Fruit fly (Drosophila melanogaster) Kc167 (cell line): Measurements from ENCODE around the gene CG10654.

Experiments used
- Myc ChIP-seq: fragments of >200 bp; optimal IDR thresholded peaks from 2 replicates; lab custom pipeline; 2017; ENCODE audit warnings: missing external identifiers
- Sin3A ChIP-seq: fragments of >200 bp; optimal IDR thresholded peaks from 2 replicates; lab custom pipeline; 2018; ENCODE audit warnings: missing external identifiers
- h ChIP-seq: fragments of >200 bp; optimal IDR thresholded peaks from 3 replicates; lab custom pipeline; 2018; ENCODE audit warnings: missing external identifiers
- insv ChIP-seq: fragments of >200 bp; optimal IDR thresholded peaks from 3 replicates; lab custom pipeline; 2018; ENCODE audit warnings: missing external identifiers
- psq ChIP-seq: fragments of >200 bp; optimal IDR thresholded peaks from 2 replicates; lab custom pipeline; 2017; ENCODE audit warnings: missing external identifiers
- ttk ChIP-seq: sonication (Bioruptor generic); optimal IDR thresholded peaks from 2 replicates; lab custom pipeline; 2017; ENCODE audit warnings: missing external identifiers

Gene CG10654

dm6 chr3L:12519315-12519714 is 11.7 kb upstream of the CG10654 start:
- TF ChIP-seq h (lab: Kevin White, UChicago) (no peak), Sin3A (no peak), Myc (lab: Kevin White, UChicago) (no peak), insv (no peak), psq (lab: Kevin White, UChicago) (no peak)

- no peak for TF ChIP-seq insv
- TF ChIP-seq ttk: no peak
- TF ChIP-seq Myc (lab: Kevin White, UChicago): no peak
- no peak for TF ChIP-seq h (lab: Kevin White, UChicago)
- TF ChIP-seq Sin3A: no peak
- TF ChIP-seq psq (lab: Kevin White, UChicago): no peak
These were observed 10.0 kb upstream of the CG10654 start for dm6 chr3L:12517443-12518209.

DNA sequence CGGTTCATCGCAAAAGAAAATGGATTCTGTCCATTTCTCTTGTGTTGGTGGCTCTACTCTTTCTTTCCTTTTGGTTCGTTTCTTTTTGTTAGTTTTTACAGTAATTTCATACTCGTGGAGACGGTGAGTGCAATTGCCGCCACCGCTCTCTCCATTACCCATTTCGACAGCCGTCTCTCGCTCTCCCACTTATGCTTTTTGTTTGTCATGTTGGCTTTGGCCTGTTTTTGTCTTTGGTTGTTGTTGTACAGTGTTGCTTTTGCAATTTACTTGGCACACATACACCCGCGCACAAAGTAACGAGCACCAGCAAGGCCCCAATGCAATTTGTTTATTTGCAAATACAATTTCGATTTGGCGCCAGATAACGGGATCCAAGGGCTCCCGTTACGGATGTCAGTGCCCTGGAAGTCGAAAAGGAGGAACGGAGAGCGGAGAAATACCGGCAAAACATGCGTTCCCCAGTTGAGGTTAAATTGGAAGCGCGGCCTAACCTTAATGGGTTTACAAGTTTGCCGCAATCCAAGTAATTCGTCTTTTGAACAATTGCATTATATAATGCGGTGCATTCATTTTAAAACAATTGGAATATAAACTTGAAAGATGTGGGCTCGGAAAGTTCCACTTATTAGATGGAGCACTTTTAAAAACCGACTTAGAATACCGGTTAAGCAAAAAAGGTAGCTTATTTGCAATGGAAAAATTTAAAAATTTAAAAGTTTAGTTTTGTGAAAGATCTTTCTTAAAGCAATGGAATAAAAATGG is 8.2 kb upstream of the CG10654 start:
- no peak for TF ChIP-seq ttk
- TF ChIP-seq Sin3A: no peak
- no peak for TF ChIP-seq Myc (lab: Kevin White, UChicago)
- no peak for TF ChIP-seq psq (lab: Kevin White, UChicago)
- no peak for TF ChIP-seq h (lab: Kevin White, UChicago)
- no peak for TF ChIP-seq insv

DNA sequence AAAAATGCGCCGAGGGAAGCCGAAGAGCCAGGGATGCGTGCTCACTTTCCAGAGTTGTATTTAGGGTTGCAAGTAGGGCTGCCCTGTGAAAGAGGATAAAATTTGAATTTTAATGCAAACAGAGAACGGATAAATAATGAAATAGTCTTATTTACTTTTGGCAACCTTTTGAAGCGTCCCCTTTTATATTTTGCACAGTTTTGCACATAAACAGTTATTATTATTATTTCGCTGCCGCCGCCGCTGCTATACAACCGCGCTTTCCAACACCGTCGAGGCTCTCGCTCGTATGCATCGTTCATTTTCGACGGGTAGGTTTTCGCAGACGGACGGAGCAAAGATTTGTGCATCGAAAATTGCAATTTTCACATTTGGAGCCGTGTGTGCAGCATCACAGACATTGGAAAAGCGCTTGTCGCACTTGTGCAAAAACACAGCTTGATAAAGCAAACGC is 7.1 kb upstream of the CG10654 start, which contains the start of the genes sti and tral:
sti (minus strand) TSS at position 54 of the 454 bp plus-strand sequence.
tral (plus strand) TSS at position 298 of the 454 bp plus-strand sequence.
- TF ChIP-seq h (lab: Kevin White, UChicago): no peak
- TF ChIP-seq ttk: no peak
- no peak for TF ChIP-seq psq (lab: Kevin White, UChicago)
- no peak for TF ChIP-seq insv
- no peak for TF ChIP-seq Myc (lab: Kevin White, UChicago)
- no peak for TF ChIP-seq Sin3A

dm6 chr3L:12506963-12507552 is 582 bp downstream of the CG10654 start:
- TF ChIP-seq Sin3A: no peak

DNA sequence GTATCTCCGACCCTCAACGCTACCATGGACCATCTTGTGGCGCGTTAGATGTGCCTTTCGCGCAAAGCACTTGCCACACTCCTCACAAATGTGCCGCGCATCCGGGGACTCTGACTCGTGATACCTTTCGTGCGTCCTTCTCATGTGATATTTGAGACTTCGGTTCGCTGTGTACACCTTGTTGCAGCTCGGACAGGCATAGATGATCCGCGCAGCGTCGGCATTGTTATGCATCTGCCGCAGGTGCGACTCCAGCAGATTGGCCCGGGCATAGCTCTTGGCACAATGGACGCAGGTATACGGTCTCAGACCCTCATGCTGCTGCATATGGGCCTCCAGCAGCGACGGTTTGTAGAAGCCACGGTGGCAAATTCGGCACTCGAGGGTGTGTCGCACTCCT is 1.6 kb downstream of the CG10654 start:
- TF ChIP-seq insv: no peak
- no peak for TF ChIP-seq Sin3A
- no peak for TF ChIP-seq h (lab: Kevin White, UChicago)
- no peak for TF ChIP-seq psq (lab: Kevin White, UChicago)
- TF ChIP-seq Myc (lab: Kevin White, UChicago): no peak
- TF ChIP-seq ttk: no peak

DNA sequence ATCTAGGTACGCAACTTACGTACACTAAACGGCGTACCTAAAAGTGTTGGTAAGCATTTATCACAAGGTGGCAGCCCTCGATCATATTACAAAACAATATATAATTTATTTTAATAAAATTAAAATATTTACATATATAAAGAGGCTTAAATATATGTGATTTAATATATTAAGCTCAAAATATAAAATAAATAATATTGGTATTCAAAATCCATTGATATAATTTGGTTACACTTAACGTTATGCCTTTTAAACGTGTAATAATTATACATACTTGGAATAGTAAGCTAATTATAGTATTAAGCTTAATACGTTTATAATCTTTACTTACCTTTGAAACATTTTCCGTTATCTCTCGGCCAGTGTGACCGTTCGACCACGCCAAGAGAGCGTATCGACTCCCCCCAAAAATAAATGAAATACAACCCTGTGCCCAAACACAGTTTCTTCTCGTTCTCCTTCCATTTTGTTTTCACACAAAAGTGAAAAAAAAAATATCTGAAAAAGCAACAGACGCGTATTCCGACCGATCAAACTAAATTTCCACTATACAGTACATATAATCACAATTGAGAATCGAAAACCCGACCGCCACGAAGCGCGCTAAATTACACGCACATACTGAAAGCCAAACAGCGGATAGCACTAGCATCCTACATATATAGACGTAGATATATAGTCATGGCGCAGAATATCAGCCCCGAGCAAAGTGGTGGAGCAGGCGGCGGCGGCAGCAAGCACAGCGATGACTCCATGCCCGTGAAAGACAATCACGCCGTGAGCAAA is 3.6 kb downstream of the CG10654 start, which contains the start of the genes CG10646 and vih:
CG10646 (minus strand) TSS at position 30 of the 786 bp plus-strand sequence.
vih (plus strand) TSS at position 428 of the 786 bp plus-strand sequence.
- TF ChIP-seq Sin3A (no peak), h (lab: Kevin White, UChicago) (no peak)

DNA sequence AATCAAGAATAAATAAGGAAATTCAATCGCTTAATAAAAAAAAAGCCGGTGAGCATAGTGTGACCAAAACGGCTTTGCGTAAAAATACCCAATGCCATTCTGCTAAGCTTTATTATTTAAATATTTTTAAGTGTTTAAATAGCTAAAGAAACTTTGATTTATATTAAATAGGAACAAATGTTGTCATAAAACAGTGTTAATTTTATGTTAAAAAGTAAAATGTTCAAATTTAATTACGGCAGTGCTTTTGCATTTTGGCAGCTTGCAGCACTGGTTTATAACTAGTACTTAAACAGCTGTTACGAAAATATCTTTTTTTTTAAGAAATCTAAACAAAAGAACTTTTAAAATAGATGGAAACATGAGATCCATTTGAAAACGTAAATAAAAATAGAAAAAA is 6.4 kb downstream of the CG10654 start, which contains the start of the genes CG10638 and CG10681:
CG10638 (minus strand) TSS at position 63 of the 400 bp plus-strand sequence.
CG10681 (plus strand) TSS at position 265 of the 400 bp plus-strand sequence.
- TF ChIP-seq Sin3A: no peak
- no peak for TF ChIP-seq ttk
- no peak for TF ChIP-seq insv
- no peak for TF ChIP-seq psq (lab: Kevin White, UChicago)
- TF ChIP-seq Myc (lab: Kevin White, UChicago): no peak
- TF ChIP-seq h (lab: Kevin White, UChicago): no peak

DNA sequence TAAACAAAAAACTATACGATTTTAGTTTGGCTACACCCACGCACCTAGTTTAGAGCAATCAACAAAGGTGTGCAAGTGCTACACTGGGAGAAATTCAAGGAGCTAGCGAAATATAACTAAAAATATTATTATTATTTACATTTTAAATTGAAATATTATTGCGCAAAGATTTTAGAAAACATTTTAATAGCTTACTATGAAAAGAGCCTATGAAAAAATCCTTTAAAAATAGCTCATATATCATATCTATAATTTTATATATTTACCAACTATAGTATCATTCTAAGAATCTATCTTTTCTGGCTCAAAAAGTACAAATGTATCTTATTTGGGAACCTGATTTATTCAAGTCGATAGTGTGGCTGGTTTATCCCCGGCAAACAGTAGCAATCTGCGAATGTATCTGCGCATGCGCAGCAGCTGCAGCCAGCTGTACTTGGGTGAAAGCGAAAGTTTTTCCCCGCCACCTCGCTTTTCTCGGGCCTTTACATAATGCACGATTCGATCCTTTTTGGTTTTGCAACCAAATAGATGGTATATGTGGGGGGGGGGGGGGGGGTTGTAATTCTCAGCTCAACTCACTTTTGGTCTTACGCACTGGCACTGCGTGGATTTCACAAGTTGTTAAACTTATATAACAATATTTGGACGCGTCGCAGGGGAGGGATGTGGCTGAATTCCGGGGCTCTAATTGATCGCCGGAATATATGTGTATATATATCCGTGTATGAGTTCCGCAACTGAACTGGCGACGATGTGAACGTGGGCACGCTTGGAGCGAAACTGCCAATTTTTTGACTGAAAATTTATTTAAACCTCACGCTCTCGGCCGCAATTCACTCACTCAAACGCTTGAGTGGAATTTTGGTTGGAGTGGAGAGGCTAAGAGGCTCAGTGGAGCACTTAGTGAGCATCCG is 11.0 kb downstream of the CG10654 start, which contains the start of gene CG10657:
CG10657 (minus strand) TSS at position 789 of the 917 bp plus-strand sequence.
- TF ChIP-seq psq (lab: Kevin White, UChicago): no peak
- no peak for TF ChIP-seq insv
- no peak for TF ChIP-seq Myc (lab: Kevin White, UChicago)
- TF ChIP-seq ttk: no peak
- TF ChIP-seq h (lab: Kevin White, UChicago): no peak
- no peak for TF ChIP-seq Sin3A

DNA sequence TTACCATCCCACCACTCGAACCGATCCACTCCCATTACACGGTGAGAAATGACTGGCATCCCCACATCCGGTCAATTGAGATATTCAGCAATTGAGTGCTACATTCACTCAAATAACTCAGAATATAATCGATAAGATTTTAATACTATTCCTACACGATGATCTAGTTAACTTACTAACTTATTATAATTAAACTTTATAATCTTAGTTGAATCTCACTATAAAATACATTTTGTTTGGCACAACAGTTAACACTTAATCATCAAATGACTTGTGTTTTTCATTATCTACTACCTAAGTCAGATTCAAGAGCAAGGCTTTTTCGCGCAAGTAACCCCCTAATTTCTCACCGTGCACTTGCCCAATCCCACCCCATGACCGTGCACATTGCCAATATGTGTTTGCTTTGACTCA is 12.3 kb downstream of the CG10654 start:
- TF ChIP-seq insv (no peak), psq (lab: Kevin White, UChicago) (no peak), Myc (lab: Kevin White, UChicago) (no peak), Sin3A (no peak), ttk (no peak), h (lab: Kevin White, UChicago) (no peak)

DNA sequence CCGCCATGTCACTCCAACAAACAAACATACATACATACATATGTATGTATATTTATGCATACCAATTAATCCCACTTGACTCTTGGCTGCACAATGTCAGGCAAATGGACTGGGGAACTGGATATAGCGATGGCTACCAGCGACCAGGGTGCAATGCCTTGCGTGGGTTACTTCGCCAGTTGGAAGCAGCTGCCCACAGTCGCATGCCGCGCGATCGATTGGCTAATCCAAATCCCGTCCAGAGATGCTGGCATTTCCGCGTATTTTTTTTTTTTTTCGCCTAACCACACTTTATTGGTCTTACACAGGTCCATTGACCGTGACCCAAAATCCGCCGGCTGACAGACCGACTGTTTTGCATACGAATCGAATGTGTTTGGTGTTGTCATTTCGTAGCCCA is 13.4 kb downstream of the CG10654 start:
- TF ChIP-seq Myc (lab: Kevin White, UChicago) (no peak), h (lab: Kevin White, UChicago) (no peak), ttk (no peak), psq (lab: Kevin White, UChicago) (no peak), insv (no peak), Sin3A (no peak)
